Worm (Caenorhabditis elegans) whole organism, L2 larva: Measurements from ENCODE around the gene C24B9.3.

Experiments
- C34F6.9 ChIP-seq: fragments of 150-350 bp; optimal IDR thresholded peaks from 2 replicates; lab custom pipeline; 2014; ENCODE audit warnings: missing biosample characterization, missing genetic modification characterization
- F13H6.1 ChIP-seq: sonication (generic microtip); optimal IDR thresholded peaks from 2 replicates; lab custom pipeline; 2016; ENCODE audit warnings: missing genetic modification characterization, missing compliant biosample characterization
- R02D3.7 ChIP-seq: fragments of 150-350 bp; optimal IDR thresholded peaks from 2 replicates; lab custom pipeline; 2014; ENCODE audit warnings: missing biosample characterization, missing genetic modification characterization
- Y55F3AM.14 ChIP-seq: fragments of 200-800 bp; sonication (Bioruptor generic); optimal IDR thresholded peaks from 2 replicates; lab custom pipeline; 2018; ENCODE audit warnings: mild to moderate bottlenecking, missing genetic modification characterization, missing compliant biosample characterization
- ZK546.5 ChIP-seq: sonication (generic microtip); optimal IDR thresholded peaks from 2 replicates; lab custom pipeline; 2017; ENCODE audit warnings: missing biosample characterization, missing genetic modification characterization
- aly-2 ChIP-seq: fragments of 150-350 bp; optimal IDR thresholded peaks from 2 replicates; lab custom pipeline; 2014; ENCODE audit warnings: missing biosample characterization, missing genetic modification characterization
- ama-1 ChIP-seq: fragments of 150-350 bp; optimal IDR thresholded peaks from 2 replicates; lab custom pipeline; 2018; ENCODE audit warnings: inconsistent platforms
- ceh-82 ChIP-seq: fragments of 150-350 bp; optimal IDR thresholded peaks from 2 replicates; lab custom pipeline; 2014; ENCODE audit warnings: missing biosample characterization, missing genetic modification characterization
- crh-2 ChIP-seq: sonication (generic microtip); optimal IDR thresholded peaks from 2 replicates; lab custom pipeline; 2017; ENCODE audit warnings: missing biosample characterization, missing genetic modification characterization
- dmd-4 ChIP-seq: sonication (generic microtip); optimal IDR thresholded peaks from 2 replicates; lab custom pipeline; 2017; ENCODE audit warnings: missing biosample characterization, missing genetic modification characterization
- elt-1 ChIP-seq: fragments of 150-350 bp; optimal IDR thresholded peaks from 2 replicates; lab custom pipeline; 2014; ENCODE audit warnings: missing biosample characterization, missing genetic modification characterization
- elt-3 ChIP-seq: sonication (generic microtip); optimal IDR thresholded peaks from 2 replicates; lab custom pipeline; 2017; ENCODE audit warnings: missing biosample characterization, missing genetic modification characterization
- fos-1 ChIP-seq: fragments of 150-350 bp; optimal IDR thresholded peaks from 2 replicates; lab custom pipeline; 2014; ENCODE audit warnings: missing biosample characterization, missing genetic modification characterization
- lin-11 ChIP-seq: fragments of 150-350 bp; sonication (generic microtip); optimal IDR thresholded peaks from 2 replicates; lab custom pipeline; 2014; ENCODE audit warnings: missing biosample characterization, missing genetic modification characterization, inconsistent platforms, mixed read lengths
- lin-13 ChIP-seq: fragments of 150-350 bp; optimal IDR thresholded peaks from 2 replicates; lab custom pipeline; 2014; ENCODE audit warnings: missing biosample characterization, missing genetic modification reagents, missing genetic modification characterization
- lsy-2 ChIP-seq, 2 experiments: fragments of 150-350 bp in 1 of 2; sonication (generic microtip) in 1 of 2; optimal IDR thresholded peaks; 2 replicates each; lab custom pipeline; 2014 to 2017; ENCODE audit warnings: missing biosample characterization in 2 of 2, missing genetic modification characterization in 2 of 2
- mab-5 ChIP-seq: fragments of 150-350 bp; optimal IDR thresholded peaks from 2 replicates; lab custom pipeline; 2014; ENCODE audit warnings: missing biosample characterization, missing genetic modification characterization
- mbf-1 ChIP-seq: sonication (generic microtip); optimal IDR thresholded peaks from 2 replicates; lab custom pipeline; 2017; ENCODE audit warnings: missing biosample characterization, missing genetic modification characterization
- mdl-1 ChIP-seq, 2 experiments: fragments of 150-350 bp in 1 of 2; sonication (generic microtip) in 1 of 2; optimal IDR thresholded peaks; 2 replicates each; lab custom pipeline; 2017; ENCODE audit warnings: missing biosample characterization in 2 of 2, missing genetic modification characterization in 2 of 2
- nhr-10 ChIP-seq: sonication (generic microtip); optimal IDR thresholded peaks from 2 replicates; lab custom pipeline; 2017; ENCODE audit warnings: missing biosample characterization, missing genetic modification characterization
- nhr-11 ChIP-seq: fragments of 150-350 bp; optimal IDR thresholded peaks from 2 replicates; lab custom pipeline; 2014; ENCODE audit warnings: missing biosample characterization, missing genetic modification characterization
- nhr-129 ChIP-seq: fragments of 150-350 bp; optimal IDR thresholded peaks from 2 replicates; lab custom pipeline; 2014; ENCODE audit warnings: missing biosample characterization, missing genetic modification characterization
- nhr-23 ChIP-seq: fragments of 150-350 bp; optimal IDR thresholded peaks from 2 replicates; lab custom pipeline; 2014; ENCODE audit warnings: missing biosample characterization, missing genetic modification reagents, missing genetic modification characterization
- nhr-237 ChIP-seq: fragments of 150-350 bp; optimal IDR thresholded peaks from 2 replicates; lab custom pipeline; 2014; ENCODE audit warnings: missing biosample characterization, missing genetic modification characterization
- nhr-25 ChIP-seq: fragments of 150-350 bp; sonication (generic microtip); optimal IDR thresholded peaks from 3 replicates; lab custom pipeline; 2014; ENCODE audit warnings: missing biosample characterization, missing genetic modification characterization
- nhr-6 ChIP-seq: fragments of 150-350 bp; optimal IDR thresholded peaks from 2 replicates; lab custom pipeline; 2014; ENCODE audit warnings: missing biosample characterization, missing genetic modification characterization
- nhr-77 ChIP-seq: fragments of 150-350 bp; optimal IDR thresholded peaks from 2 replicates; lab custom pipeline; 2014; ENCODE audit warnings: missing biosample characterization, missing genetic modification characterization
- peb-1 ChIP-seq: fragments of 150-350 bp; optimal IDR thresholded peaks from 2 replicates; lab custom pipeline; 2014; ENCODE audit warnings: missing biosample characterization, missing genetic modification characterization
- sem-4 ChIP-seq: fragments of 150-350 bp; optimal IDR thresholded peaks from 2 replicates; lab custom pipeline; 2014; ENCODE audit warnings: missing biosample characterization, missing genetic modification reagents, missing genetic modification characterization
- sma-3 ChIP-seq: sonication (generic microtip); optimal IDR thresholded peaks from 2 replicates; lab custom pipeline; 2016; ENCODE audit warnings: missing genetic modification reagents, missing genetic modification characterization, missing compliant biosample characterization
- unc-39 ChIP-seq: fragments of 150-350 bp; optimal IDR thresholded peaks from 2 replicates; lab custom pipeline; 2014; ENCODE audit warnings: missing biosample characterization, missing genetic modification characterization
- unc-55 ChIP-seq: fragments of 150-350 bp; sonication (generic microtip); optimal IDR thresholded peaks from 3 replicates; lab custom pipeline; 2014; ENCODE audit warnings: missing biosample characterization, missing genetic modification reagents, missing genetic modification characterization
- unc-62 ChIP-seq: fragments of 150-350 bp; optimal IDR thresholded peaks from 2 replicates; lab custom pipeline; 2014; ENCODE audit warnings: missing biosample characterization, missing genetic modification reagents, missing genetic modification characterization
- zag-1 ChIP-seq: fragments of 150-350 bp; optimal IDR thresholded peaks from 2 replicates; lab custom pipeline; 2014; ENCODE audit warnings: missing biosample characterization, missing genetic modification characterization
- ztf-4 ChIP-seq: fragments of 150-350 bp; optimal IDR thresholded peaks from 2 replicates; lab custom pipeline; 2014; ENCODE audit warnings: missing biosample characterization, missing genetic modification characterization

Gene C24B9.3

DNA sequence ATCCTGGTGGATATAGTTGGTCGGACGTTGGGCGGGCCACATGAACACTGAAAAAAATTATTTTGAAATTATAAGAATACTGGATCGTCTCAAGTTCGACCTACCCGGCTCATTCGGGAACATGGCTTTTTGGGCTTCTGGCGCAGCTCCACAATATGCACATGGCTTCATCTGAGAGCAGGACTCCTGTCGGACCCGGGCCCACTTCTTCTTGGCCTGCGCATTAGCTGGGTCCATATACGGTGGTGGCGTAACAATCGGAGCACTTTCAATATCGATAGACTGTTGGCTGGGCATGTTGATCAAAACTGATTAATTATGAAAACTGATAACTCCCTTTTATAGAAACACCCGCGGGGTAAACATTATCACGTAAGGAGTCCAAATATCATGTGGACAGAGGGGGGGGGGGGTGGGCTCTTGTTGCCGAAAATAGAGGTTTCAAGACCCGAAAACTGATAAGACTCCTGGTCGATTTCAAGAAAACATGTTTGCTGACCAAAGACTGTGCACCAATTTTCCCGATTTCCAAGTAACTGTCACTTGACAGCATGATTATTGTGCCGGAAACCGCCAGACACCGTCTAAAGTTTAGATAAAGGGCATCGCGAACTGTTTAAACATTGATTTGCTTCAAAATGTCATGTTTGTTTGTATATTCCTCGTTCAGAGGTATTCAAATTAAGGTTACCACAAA lies 19.5 kb upstream of the C24B9.3 start, which contains the start of gene dod-3:
Gene dod-3, minus strand, starts transcription at position 315 of the 697 bp plus-strand sequence.
- TF ChIP-seq crh-2: no peak
- no peak for TF ChIP-seq lsy-2 (tag; optimal IDR thresholded peaks at IDR 0.05; lab: Kevin White, UChicago)
- peak; percentile 57 for TF ChIP-seq F13H6.1 (tag; lab: Kevin White, UChicago)
- no peak for TF ChIP-seq nhr-11 (tag; lab: Kevin White, UChicago)

ce11 chrV:2728236-2728635 lies 16.8 kb upstream of the C24B9.3 start, which contains the start of gene str-33:
str-33 (plus strand) TSS chrV:2728536.
- TF ChIP-seq mbf-1 (tag; lab: Kevin White, UChicago) (no peak), nhr-237 (tag; lab: Kevin White, UChicago) (no peak), crh-2 (no peak), C34F6.9 (no peak), mab-5 (no peak), aly-2 (tag; lab: Kevin White, UChicago) (no peak), nhr-25 (tag; lab: Kevin White, UChicago) (no peak), sma-3 (GFP tag; lab: Kevin White, UChicago) (no peak), nhr-10 (tag; lab: Kevin White, UChicago) (no peak), lin-13 (GFP tag; lab: Kevin White, UChicago) (no peak), nhr-6 (tag; lab: Kevin White, UChicago) (no peak), unc-39 (no peak), R02D3.7 (tag; lab: Kevin White, UChicago) (no peak), nhr-77 (no peak), dmd-4 (no peak), mdl-1 (tag; optimal IDR thresholded peaks at IDR 0.05; lab: Kevin White, UChicago) (no peak), ceh-82 (no peak), fos-1 (tag; lab: Kevin White, UChicago) (no peak)

DNA sequence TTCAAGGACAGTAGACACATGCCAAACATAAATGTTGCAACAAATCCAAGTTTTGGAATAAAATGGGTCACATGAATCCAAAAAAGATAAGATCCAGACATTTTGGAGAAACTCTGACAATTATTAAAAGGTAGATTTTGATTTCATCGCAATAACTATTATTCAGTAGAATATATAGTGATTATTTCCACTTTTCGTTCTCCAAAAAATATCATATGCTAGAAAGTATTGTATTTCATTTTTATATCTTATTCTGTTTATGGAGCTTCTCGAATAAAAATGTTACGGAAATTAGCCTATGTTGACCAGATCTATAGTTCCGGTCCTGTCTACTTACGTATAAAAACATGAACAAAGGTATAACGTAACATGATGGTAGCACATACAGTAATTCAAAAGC lies 15.7 kb upstream of the C24B9.3 start, which contains the start of gene str-13:
Gene str-13, minus strand, starts transcription at position 101 of the 400 bp plus-strand sequence.
- no peak for TF ChIP-seq ama-1 (lab: Kevin White, UChicago)
- TF ChIP-seq lin-11 (tag; lab: Kevin White, UChicago): no peak
- no peak for TF ChIP-seq nhr-77
- TF ChIP-seq ZK546.5 (tag; lab: Kevin White, UChicago): no peak
- TF ChIP-seq lin-13 (GFP tag; lab: Kevin White, UChicago): no peak
- TF ChIP-seq elt-3 (tag; lab: Kevin White, UChicago): no peak
- TF ChIP-seq ztf-4 (tag; lab: Kevin White, UChicago): no peak
- TF ChIP-seq Y55F3AM.14 (GFP tag; lab: Kevin White, UChicago): no peak

DNA sequence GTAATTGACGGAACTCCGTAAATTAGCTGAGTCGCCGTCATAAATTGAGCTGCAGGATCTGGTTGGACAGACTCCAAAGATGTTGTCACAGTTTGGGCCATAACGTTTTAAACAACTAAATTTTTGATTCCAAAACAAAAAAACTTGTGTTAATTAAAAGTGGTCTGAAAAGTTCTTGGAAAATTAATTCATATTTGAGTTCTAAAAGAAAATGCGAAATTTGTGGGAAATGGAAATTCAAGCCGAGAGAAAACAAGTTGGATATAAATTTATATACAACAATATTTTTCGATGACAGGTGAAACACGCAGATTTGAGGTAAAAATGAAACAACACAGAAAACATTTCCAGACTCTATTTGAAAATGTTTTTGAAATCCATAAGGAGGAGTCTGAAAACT lies 13.8 kb upstream of the C24B9.3 start, which contains the start of gene srg-59:
Gene srg-59, minus strand, starts transcription at position 101 of the 400 bp plus-strand sequence.
- TF ChIP-seq nhr-11 (tag; lab: Kevin White, UChicago): no peak
- TF ChIP-seq peb-1 (tag; lab: Kevin White, UChicago): no peak
- no peak for TF ChIP-seq sma-3 (GFP tag; lab: Kevin White, UChicago)
- no peak for TF ChIP-seq F13H6.1 (tag; lab: Kevin White, UChicago)
- no peak for TF ChIP-seq ceh-82
- TF ChIP-seq unc-39: no peak
- TF ChIP-seq sem-4 (tag; lab: Kevin White, UChicago): no peak
- no peak for TF ChIP-seq elt-1 (tag; lab: Kevin White, UChicago)
- TF ChIP-seq unc-55 (GFP tag; lab: Kevin White, UChicago): no peak
- no peak for TF ChIP-seq nhr-25 (tag; lab: Kevin White, UChicago)
- TF ChIP-seq nhr-129: no peak
- TF ChIP-seq nhr-23 (tag; lab: Kevin White, UChicago): no peak
- no peak for TF ChIP-seq nhr-10 (tag; lab: Kevin White, UChicago)
- TF ChIP-seq unc-62 (GFP tag; lab: Kevin White, UChicago): no peak
- TF ChIP-seq zag-1 (tag; lab: Kevin White, UChicago): no peak
- TF ChIP-seq ztf-4 (tag; lab: Kevin White, UChicago): no peak
- TF ChIP-seq ama-1 (lab: Kevin White, UChicago): no peak
- no peak for TF ChIP-seq lin-13 (GFP tag; lab: Kevin White, UChicago)
